ENCODE assay signal across 3 fruit fly cellular contexts in genomic region chr3R:19238934-19239333, dm6.
A peak's percentile ranks its signal among the peaks of the same experiment; 100 is the strongest.
TF ChIP-seq lines count a peak whose summit lies in the region.

No protein-coding gene starts in this region.

- TF ChIP-seq CTCF in S2 (optimal IDR thresholded peaks at IDR 0.05; lab: Kevin White, UChicago) = peak; percentile 51 to 52
- peak; percentile 69 for TF ChIP-seq CTCF in whole organism, embryonic (GFP tag; optimal IDR thresholded peaks at IDR 0.05; lab: Kevin White, UChicago)

TF ChIP-seq in whole organism, embryonic, 481 proteins besides CTCF, POLR2A, EP300 and RAD21:
- TF ChIP-seq knrl (GFP tag; IDR thresholded peaks at IDR 0.05; lab: Robert Waterston, UW; ENCODE audit: partially characterized antibody) (peak; percentile 73), Bgb (GFP tag; IDR thresholded peaks at IDR 0.05; lab: Robert Waterston, UW; ENCODE audit: partially characterized antibody) (peak; percentile 84), Opbp (GFP tag; IDR thresholded peaks at IDR 0.05; lab: Robert Waterston, UW; ENCODE audit: partially characterized antibody) (peak; percentile 73), CG16813 (GFP tag; IDR thresholded peaks at IDR 0.05; lab: Robert Waterston, UW; ENCODE audit: partially characterized antibody) (peak; percentile 81), amos (GFP tag; IDR thresholded peaks at IDR 0.05; lab: Robert Waterston, UW; ENCODE audit: partially characterized antibody) (peak; percentile 80), HLH4C (GFP tag; IDR thresholded peaks at IDR 0.05; lab: Robert Waterston, UW; ENCODE audit: partially characterized antibody) (peak; percentile 64), Scr (GFP tag; IDR thresholded peaks at IDR 0.05; lab: Robert Waterston, UW; ENCODE audit: partially characterized antibody) (peak; percentile 36; the same call in 1 of the 2 replicates), CG6791 (GFP tag; IDR thresholded peaks at IDR 0.05; lab: Robert Waterston, UW; ENCODE audit: partially characterized antibody) (peak; percentile 79), Ets65A (GFP tag; lab: Kevin White, UChicago) (peak; percentile 26), CG8765 (GFP tag; IDR thresholded peaks at IDR 0.05; lab: Robert Waterston, UW) (no peak), CG14860 (GFP tag; IDR thresholded peaks at IDR 0.05; lab: Robert Waterston, UW; ENCODE audit: partially characterized antibody) (peak; percentile 83), bbx (GFP tag; IDR thresholded peaks at IDR 0.05; lab: Robert Waterston, UW; ENCODE audit: partially characterized antibody) (peak; percentile 66), CG10209 (GFP tag; optimal IDR thresholded peaks at IDR 0.05; lab: Kevin White, UChicago) (no peak), hb (GFP tag; IDR thresholded peaks at IDR 0.05; lab: Robert Waterston, UW; ENCODE audit: partially characterized antibody) (peak; percentile 82), gsb (GFP tag; IDR thresholded peaks at IDR 0.05; lab: Robert Waterston, UW) (no peak), Pdp1 (GFP tag; optimal IDR thresholded peaks at IDR 0.05; lab: Kevin White, UChicago) (peak in 1 of 2 experiments; percentile 25), scrt (GFP tag; optimal IDR thresholded peaks at IDR 0.05; lab: Kevin White, UChicago) (no peak), CG2199 (GFP tag; IDR thresholded peaks at IDR 0.05; lab: Robert Waterston, UW) (peak; percentile 83), CG6272 (GFP tag; IDR thresholded peaks at IDR 0.05; lab: Robert Waterston, UW) (0 out of 2 replicates have a peak, but pooled peaks have one; percentile 7), vnd (GFP tag; IDR thresholded peaks at IDR 0.05; lab: Robert Waterston, UW; ENCODE audit: partially characterized antibody) (peak; percentile 84), Side (GFP tag; optimal IDR thresholded peaks at IDR 0.05; lab: Kevin White, UChicago) (peak; percentile 22), stwl (tag; optimal IDR thresholded peaks at IDR 0.05; lab: Kevin White, UChicago) (peak; percentile 31), CG7963 (GFP tag; IDR thresholded peaks at IDR 0.05; lab: Robert Waterston, UW; ENCODE audit: partially characterized antibody) (peak; percentile 73), tna (GFP tag; IDR thresholded peaks at IDR 0.05; lab: Robert Waterston, UW; ENCODE audit: partially characterized antibody) (0 out of 2 replicates have a peak, but pooled peaks have one; percentile 40), CG3995 (GFP tag; optimal IDR thresholded peaks at IDR 0.05; lab: Kevin White, UChicago) (no peak), CG6813 (GFP tag; optimal IDR thresholded peaks at IDR 0.05; lab: Kevin White, UChicago) (no peak), chinmo (GFP tag; IDR thresholded peaks at IDR 0.05; lab: Robert Waterston, UW; ENCODE audit: partially characterized antibody) (0 out of 4 replicates have a peak, but pooled peaks have one; percentile 22), inv (GFP tag; IDR thresholded peaks at IDR 0.05; lab: Robert Waterston, UW; ENCODE audit: partially characterized antibody) (peak; percentile 50; the same call in 1 of the 2 replicates), tll (GFP tag; optimal IDR thresholded peaks at IDR 0.05; lab: Kevin White, UChicago) (peak in 1 of 2 experiments; percentile 20), en (GFP tag; optimal IDR thresholded peaks at IDR 0.05; lab: Kevin White, UChicago) (no peak), nerfin-2 (GFP tag; IDR thresholded peaks at IDR 0.05; lab: Robert Waterston, UW; ENCODE audit: partially characterized antibody) (peak; percentile 39; the same call in 1 of the 2 replicates), CG13123 (GFP tag; optimal IDR thresholded peaks at IDR 0.05; lab: Kevin White, UChicago) (no peak), mld (GFP tag; IDR thresholded peaks at IDR 0.05; lab: Robert Waterston, UW; ENCODE audit: partially characterized antibody) (peak; percentile 65; the same call in 1 of the 3 replicates), ato (GFP tag; IDR thresholded peaks at IDR 0.05; lab: Robert Waterston, UW; ENCODE audit: partially characterized antibody) (0 out of 2 replicates have a peak, but pooled peaks have one; percentile 22), sens (GFP tag; lab: Kevin White, UChicago) (peak; percentile 56), CG42726 (GFP tag; IDR thresholded peaks at IDR 0.05; lab: Robert Waterston, UW; ENCODE audit: partially characterized antibody) (peak; percentile 63; the same call in 1 of the 2 replicates)

TF ChIP-seq in whole organism, pupa, 21 proteins besides CTCF, POLR2A, EP300 and RAD21:
- TF ChIP-seq CG4496 (GFP tag; IDR thresholded peaks at IDR 0.05; lab: Robert Waterston, UW) (no peak), D1 (tag; optimal IDR thresholded peaks at IDR 0.05; lab: Kevin White, UChicago) (peak; percentile 41), CG15710 (tag; optimal IDR thresholded peaks at IDR 0.05; lab: Kevin White, UChicago) (no peak)
